Fruit fly (Drosophila melanogaster): Measurements from ENCODE around the gene tmod.

- TF ChIP-seq Dll (optimal IDR thresholded peaks at IDR 0.05) (no peak), psq (optimal IDR thresholded peaks at IDR 0.05) (no peak), EcR (GFP tag; optimal IDR thresholded peaks at IDR 0.05) (no peak), usp (GFP tag; optimal IDR thresholded peaks at IDR 0.05) (no peak), pan (optimal IDR thresholded peaks at IDR 0.05) (no peak)
These were observed 14.0 kb upstream of the tmod start for dm6 chr3R:30518274-30518873.
